Worm (Caenorhabditis elegans) whole organism, L4 larva: Measurements from ENCODE around the gene clr-1.

Experiments
- Y48G9A.11 ChIP-seq: fragments of 200-800 bp; sonication (Bioruptor generic); IDR thresholded peaks from 2 replicates; pipeline ENCODE4 v1.3.6; 2022; ENCODE audit warnings: missing genetic modification reagents, missing genetic modification characterization, missing compliant biosample characterization
- ama-1 ChIP-seq: fragments of 150-350 bp; optimal IDR thresholded peaks from 2 replicates; lab custom pipeline; 2014; ENCODE audit warnings: inconsistent platforms, mixed read lengths
- egl-27 ChIP-seq: sonication (generic microtip); optimal IDR thresholded peaks from 3 replicates; lab custom pipeline; 2017; ENCODE audit warnings: missing biosample characterization, missing genetic modification reagents, missing genetic modification characterization
- lin-38 ChIP-seq: fragments of 200-800 bp; sonication (Bioruptor generic); IDR thresholded peaks from 2 replicates; pipeline ENCODE4 v1.3.6; 2022; ENCODE audit warnings: missing genetic modification reagents, missing genetic modification characterization, missing compliant biosample characterization
- lin-39 ChIP-seq: fragments of 150-350 bp; optimal IDR thresholded peaks from 2 replicates; lab custom pipeline; 2014; ENCODE audit warnings: missing biosample characterization, missing genetic modification reagents, missing genetic modification characterization
- mes-2 ChIP-seq: sonication (generic microtip); optimal IDR thresholded peaks from 2 replicates; lab custom pipeline; 2016; ENCODE audit warnings: missing genotype, mild to moderate bottlenecking, missing genetic modification characterization, missing compliant biosample characterization; ENCODE audit not compliant: poor library complexity, severe bottlenecking
- nhr-42 ChIP-seq: fragments of 200-800 bp; sonication (Bioruptor generic); IDR thresholded peaks from 2 replicates; pipeline ENCODE4 v1.3.6; 2022; ENCODE audit warnings: missing genetic modification characterization, missing compliant biosample characterization
- sdz-12 ChIP-seq: fragments of 200-800 bp; sonication (Bioruptor generic); optimal IDR thresholded peaks from 2 replicates; lab custom pipeline; 2018; ENCODE audit warnings: mild to moderate bottlenecking, missing genetic modification characterization, missing compliant biosample characterization
- unc-62 ChIP-seq, 3 experiments: fragments of 150-350 bp in 1 of 3; sonication (generic microtip); optimal IDR thresholded peaks in 2 of 3; peaks in 1 of 3; 1 replicate in 1 of 3; 2 replicates in 2 of 3; lab custom pipeline; 2014 to 2017; ENCODE audit warnings: missing biosample characterization in 3 of 3, missing genetic modification characterization in 3 of 3, missing genetic modification reagents in 3 of 3, missing genotype in 1 of 3
- zip-2 ChIP-seq: fragments of 150-350 bp; optimal IDR thresholded peaks from 2 replicates; lab custom pipeline; 2014; ENCODE audit warnings: missing biosample characterization, missing genetic modification characterization

DNA sequence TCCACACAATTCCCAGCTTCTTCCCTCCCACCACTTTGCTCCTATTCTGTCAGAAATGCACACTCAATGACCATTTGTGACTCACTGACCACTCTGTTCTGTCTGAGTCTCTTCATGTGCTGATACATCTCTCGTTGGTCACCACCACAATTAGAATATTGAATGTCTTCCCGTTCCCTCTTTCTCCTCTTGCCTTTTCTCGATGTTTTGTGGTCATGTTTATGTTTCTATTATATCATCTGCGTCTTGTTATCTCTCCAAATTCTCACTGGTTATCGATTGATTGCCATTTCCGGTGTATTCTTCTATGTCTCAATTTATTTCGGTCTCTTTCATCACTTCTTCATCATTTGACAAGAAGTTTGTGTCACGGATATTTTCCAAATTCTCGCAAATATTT is 5.2 kb upstream of the clr-1 start:
- TF ChIP-seq lin-38 (GFP tag; lab: Robert Waterston, UW) (no peak), lin-39 (no peak), Y48G9A.11 (GFP tag; lab: Robert Waterston, UW) (no peak), egl-27 (tag; lab: Kevin White, UChicago) (no peak), zip-2 (tag; lab: Kevin White, UChicago) (no peak), mes-2 (tag; lab: Kevin White, UChicago) (peak; percentile 45), sdz-12 (GFP tag; lab: Kevin White, UChicago) (no peak), ama-1 (lab: Kevin White, UChicago) (no peak), unc-62 (GFP tag; optimal IDR thresholded peaks at IDR 0.05 in 1 of 2; lab: Kevin White, UChicago) (peak in 1 of 2 experiments; percentile 75), unc-62 (tag; optimal IDR thresholded peaks at IDR 0.05; lab: Kevin White, UChicago) (no peak), nhr-42 (GFP tag; lab: Robert Waterston, UW) (no peak)
